Worm (Caenorhabditis elegans): Measurements from ENCODE around the gene mtrr-1.

DNA sequence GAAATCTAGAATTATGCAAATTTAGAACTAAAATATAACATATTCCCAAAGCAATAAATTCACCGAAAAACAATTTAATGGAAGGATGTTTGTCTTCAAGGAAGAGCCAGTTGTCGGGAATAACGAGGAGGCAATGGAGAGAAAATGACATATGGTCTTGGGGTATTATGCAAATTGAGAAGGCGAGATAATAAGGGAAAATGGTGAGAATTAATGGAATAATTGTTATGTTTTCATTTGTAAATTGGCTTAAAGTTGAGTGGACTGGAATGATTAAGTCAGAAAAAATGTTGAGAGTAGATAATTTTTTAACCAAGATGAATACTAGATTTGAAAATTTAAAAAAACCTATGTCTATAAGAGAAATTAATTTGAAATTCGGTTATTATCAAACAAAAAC lies 19.1 kb downstream of the mtrr-1 start:
- TF ChIP-seq dao-5 (tag; optimal IDR thresholded peaks at IDR 0.05) (no peak), W03F9.2 (tag; optimal IDR thresholded peaks at IDR 0.05) (no peak)

Data from whole organism, L4/young adult.